Worm (Caenorhabditis elegans) whole organism, L1 larva: ENCODE data around the gene heri-1.

Experiments
- ceh-82 ChIP-seq, 3 experiments: fragments of 150-350 bp in 1 of 3; sonication (generic microtip) in 2 of 3; optimal IDR thresholded peaks; 2 replicates each; lab custom pipeline; 2014 to 2017; ENCODE audit warnings: missing biosample characterization in 3 of 3, missing genetic modification characterization in 3 of 3
- jun-1 ChIP-seq: fragments of 150-350 bp; optimal IDR thresholded peaks from 2 replicates; lab custom pipeline; 2014; ENCODE audit warnings: missing biosample characterization, missing genetic modification reagents, missing genetic modification characterization
- lin-13 ChIP-seq: fragments of 150-350 bp; optimal IDR thresholded peaks from 2 replicates; lab custom pipeline; 2014; ENCODE audit warnings: missing biosample characterization, missing genetic modification reagents, missing genetic modification characterization
- mep-1 ChIP-seq: fragments of 150-350 bp; optimal IDR thresholded peaks from 2 replicates; lab custom pipeline; 2014; ENCODE audit warnings: missing biosample characterization, missing genetic modification characterization
- nhr-237 ChIP-seq: fragments of 150-350 bp; optimal IDR thresholded peaks from 2 replicates; lab custom pipeline; 2014; ENCODE audit warnings: missing biosample characterization, missing genetic modification characterization
- snpc-4 ChIP-seq: fragments of 150-350 bp; optimal IDR thresholded peaks from 2 replicates; lab custom pipeline; 2014; ENCODE audit warnings: missing biosample characterization, missing genetic modification characterization
- unc-62 ChIP-seq: fragments of 150-350 bp; optimal IDR thresholded peaks from 2 replicates; lab custom pipeline; 2014; ENCODE audit warnings: missing biosample characterization, missing genetic modification reagents, missing genetic modification characterization

DNA sequence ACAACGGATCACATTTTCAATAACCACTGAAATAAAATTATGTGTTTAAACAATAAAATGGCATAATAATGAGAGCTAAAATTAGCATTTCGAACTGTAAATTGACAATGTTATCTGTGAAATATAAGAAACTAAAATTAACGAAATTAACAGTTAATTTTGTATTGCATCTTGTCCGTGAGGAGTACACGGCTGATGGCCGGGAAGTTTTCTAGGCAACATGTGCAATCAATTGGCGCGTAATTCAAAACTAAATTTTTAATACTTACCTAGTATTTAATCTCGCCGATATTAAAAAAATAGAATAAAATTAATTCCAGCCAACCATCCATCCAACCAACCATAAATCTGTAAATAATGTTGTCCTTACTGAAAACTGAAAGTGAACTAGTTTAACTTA, 51.5 kb downstream of the heri-1 start:
- TF ChIP-seq snpc-4 (tag; lab: Kevin White, UChicago) (peak; percentile 62), lin-13 (peak; percentile 68), nhr-237 (tag; lab: Kevin White, UChicago) (no peak), mep-1 (tag; lab: Kevin White, UChicago) (peak; percentile 86), ceh-82 (tag; optimal IDR thresholded peaks at IDR 0.05; lab: Kevin White, UChicago) (peak; percentile 61 to 76 (median 71)), unc-62 (GFP tag; lab: Kevin White, UChicago) (no peak), jun-1 (peak; percentile 58)
